Fruit fly (Drosophila melanogaster): ENCODE results near the gene stai.

The stai gene

dm6 chr2L:6081134-6081832, 18.9 kb upstream of the stai start:
- TF ChIP-seq Adf1 (GFP tag; IDR thresholded peaks at IDR 0.05): peak; percentile 53; the same call in 1 of the 2 replicates
- peak; percentile 45; the same call in 1 of the 2 replicates for TF ChIP-seq crol (GFP tag; IDR thresholded peaks at IDR 0.05)
- no peak for TF ChIP-seq CG33213 (GFP tag; optimal IDR thresholded peaks at IDR 0.05)
- TF ChIP-seq CG4360 (GFP tag; IDR thresholded peaks at IDR 0.05): peak; percentile 50; the same call in 1 of the 2 replicates
- peak; percentile 14 for TF ChIP-seq Deaf1 (tag; optimal IDR thresholded peaks at IDR 0.05)
- no peak for TF ChIP-seq chm (GFP tag; IDR thresholded peaks at IDR 0.05)
- 0 out of 2 replicates have a peak, but pooled peaks have one; percentile 15 for TF ChIP-seq ato (GFP tag; IDR thresholded peaks at IDR 0.05; ENCODE audit: partially characterized antibody)
- TF ChIP-seq gce (GFP tag; IDR thresholded peaks at IDR 0.05): 0 out of 3 replicates have a peak, but pooled peaks have one; percentile 7
- peak; percentile 27 for TF ChIP-seq cg (GFP tag; optimal IDR thresholded peaks at IDR 0.05)
- TF ChIP-seq Xrp1 (GFP tag; IDR thresholded peaks at IDR 0.05): 0 out of 2 replicates have a peak, but pooled peaks have one; percentile 20
- peak; percentile 28 for TF ChIP-seq abd-A (tag; optimal IDR thresholded peaks at IDR 0.05)
- peak; percentile 8 for TF ChIP-seq Hey (tag; optimal IDR thresholded peaks at IDR 0.05)
- TF ChIP-seq CG11247 (GFP tag; IDR thresholded peaks at IDR 0.05): no peak
- 0 out of 3 replicates have a peak, but pooled peaks have one; percentile 25 for TF ChIP-seq CG34422 (GFP tag; IDR thresholded peaks at IDR 0.05)
- TF ChIP-seq HmgZ (tag; optimal IDR thresholded peaks at IDR 0.05): no peak
- TF ChIP-seq da (GFP tag; optimal IDR thresholded peaks at IDR 0.05): peak; percentile 5
- peak; percentile 21 for TF ChIP-seq CG4707 (GFP tag; optimal IDR thresholded peaks at IDR 0.05)
- no peak for TF ChIP-seq CG4854 (GFP tag; optimal IDR thresholded peaks at IDR 0.05)
- peak; percentile 100 for TF ChIP-seq CG42726 (GFP tag; IDR thresholded peaks at IDR 0.05; ENCODE audit: partially characterized antibody)
- TF ChIP-seq CG2199 (GFP tag; IDR thresholded peaks at IDR 0.05): peak; percentile 70; the same call in 1 of the 3 replicates
- peak; percentile 6 for TF ChIP-seq CG12155 (GFP tag; optimal IDR thresholded peaks at IDR 0.05)
- TF ChIP-seq pros (GFP tag; optimal IDR thresholded peaks at IDR 0.05): peak; percentile 86
- TF ChIP-seq stc (GFP tag; IDR thresholded peaks at IDR 0.05): peak; percentile 20; the same call in 1 of the 2 replicates
- peak; percentile 56; the same call in 1 of the 3 replicates for TF ChIP-seq z (GFP tag; IDR thresholded peaks at IDR 0.05)
- peak; percentile 21 for TF ChIP-seq CG8478 (optimal IDR thresholded peaks at IDR 0.05)
- TF ChIP-seq chinmo (GFP tag; IDR thresholded peaks at IDR 0.05; ENCODE audit: partially characterized antibody): 0 out of 4 replicates have a peak, but pooled peaks have one; percentile 13
- peak; percentile 72 for TF ChIP-seq ewg (GFP tag; optimal IDR thresholded peaks at IDR 0.05)
- TF ChIP-seq NFAT (GFP tag; IDR thresholded peaks at IDR 0.05): no peak
- TF ChIP-seq sens (GFP tag): peak; percentile 3
- no peak for TF ChIP-seq CG6175 (GFP tag; IDR thresholded peaks at IDR 0.05)
- peak; percentile 20 for TF ChIP-seq nerfin-1 (tag; optimal IDR thresholded peaks at IDR 0.05)
- peak; percentile 38 for TF ChIP-seq twi (tag; optimal IDR thresholded peaks at IDR 0.05)

dm6 chr2L:6082157-6082645, 18.0 kb upstream of the stai start, which contains the start of gene Kr-h1:
Kr-h1 (plus strand) TSS chr2L:6082603.
- TF ChIP-seq rib (GFP tag; IDR thresholded peaks at IDR 0.05): peak; percentile 85
- peak; percentile 42; the same call in 1 of the 2 replicates for TF ChIP-seq CG13287 (GFP tag; IDR thresholded peaks at IDR 0.05; ENCODE audit: partially characterized antibody)
- TF ChIP-seq CG6175 (GFP tag; IDR thresholded peaks at IDR 0.05): peak; percentile 80; the same call in 2 of the 3 replicates
- peak; percentile 27 for TF ChIP-seq B-H2 (GFP tag; optimal IDR thresholded peaks at IDR 0.05)
- TF ChIP-seq CG34376 (GFP tag; optimal IDR thresholded peaks at IDR 0.05): peak; percentile 14
- TF ChIP-seq CG12155 (GFP tag; optimal IDR thresholded peaks at IDR 0.05): peak; percentile 72
- no peak for TF ChIP-seq CG6683 (GFP tag; optimal IDR thresholded peaks at IDR 0.05)
- TF ChIP-seq CG6854 (GFP tag; optimal IDR thresholded peaks at IDR 0.05): no peak
- TF ChIP-seq CG3726 (GFP tag; IDR thresholded peaks at IDR 0.05): no peak
- no peak for TF ChIP-seq gfzf (GFP tag; optimal IDR thresholded peaks at IDR 0.05)
- TF ChIP-seq Jarid2 (GFP tag; optimal IDR thresholded peaks at IDR 0.05): peak; percentile 33
- TF ChIP-seq CG13894 (tag; optimal IDR thresholded peaks at IDR 0.05): peak; percentile 72
- no peak for TF ChIP-seq aop (GFP tag; IDR thresholded peaks at IDR 0.05)
- no peak for TF ChIP-seq CG18262 (tag; optimal IDR thresholded peaks at IDR 0.05)
- peak; percentile 100 for TF ChIP-seq Adf1 (GFP tag; IDR thresholded peaks at IDR 0.05)
- TF ChIP-seq CG34422 (GFP tag; IDR thresholded peaks at IDR 0.05): peak; percentile 26; the same call in 1 of the 3 replicates
- TF ChIP-seq chm (GFP tag; IDR thresholded peaks at IDR 0.05): 0 out of 2 replicates have a peak, but pooled peaks have one; percentile 44
- peak; percentile 46 for TF ChIP-seq grn (GFP tag; optimal IDR thresholded peaks at IDR 0.05)
- TF ChIP-seq CG42726 (GFP tag; IDR thresholded peaks at IDR 0.05; ENCODE audit: partially characterized antibody): peak; percentile 63; the same call in 1 of the 2 replicates
- TF ChIP-seq abd-A (tag; optimal IDR thresholded peaks at IDR 0.05): peak; percentile 6
- no peak for TF ChIP-seq dm (GFP tag; optimal IDR thresholded peaks at IDR 0.05)
- TF ChIP-seq Sry-δ (GFP tag; optimal IDR thresholded peaks at IDR 0.05): no peak
- peak; percentile 11 for TF ChIP-seq CG12769 (tag; optimal IDR thresholded peaks at IDR 0.05)

All from whole organism, embryonic.